Worm (Caenorhabditis elegans) whole organism, L4 larva: Measurements from ENCODE around the gene mks-3.

ENCODE experiments used
- egl-27 ChIP-seq: sonication (generic microtip); optimal IDR thresholded peaks from 3 replicates; lab custom pipeline; 2017; ENCODE audit warnings: missing biosample characterization, missing genetic modification reagents, missing genetic modification characterization
- hif-1 ChIP-seq, 2 experiments: sonication (generic microtip); optimal IDR thresholded peaks; 2 replicates each; lab custom pipeline; 2016 to 2017; ENCODE audit warnings: missing compliant biosample characterization in 2 of 2, missing genetic modification characterization in 2 of 2, missing genetic modification reagents in 2 of 2, missing genotype in 2 of 2, mild to moderate bottlenecking in 1 of 2
- hmg-1.1 ChIP-seq: fragments of 200-800 bp; sonication (Bioruptor generic); IDR thresholded peaks from 2 replicates; pipeline ENCODE4 v1.3.6; 2022; ENCODE audit warnings: missing genetic modification reagents, missing genetic modification characterization, missing compliant biosample characterization
- nhr-28 ChIP-seq: fragments of 150-350 bp; optimal IDR thresholded peaks from 2 replicates; lab custom pipeline; 2014; ENCODE audit warnings: missing biosample characterization, missing genetic modification characterization
- nhr-6 ChIP-seq: fragments of 150-350 bp; optimal IDR thresholded peaks from 2 replicates; lab custom pipeline; 2014; ENCODE audit warnings: missing biosample characterization, missing genetic modification characterization
- tra-1 ChIP-seq: fragments of 200-800 bp; sonication (Bioruptor generic); IDR thresholded peaks from 2 replicates; pipeline ENCODE4 v1.3.6; 2022; ENCODE audit warnings: missing genetic modification reagents, missing genetic modification characterization, missing compliant biosample characterization
- unc-62 ChIP-seq, 3 experiments: fragments of 150-350 bp in 1 of 3; sonication (generic microtip); optimal IDR thresholded peaks in 2 of 3; peaks in 1 of 3; 1 replicate in 1 of 3; 2 replicates in 2 of 3; lab custom pipeline; 2014 to 2017; ENCODE audit warnings: missing biosample characterization in 3 of 3, missing genetic modification characterization in 3 of 3, missing genetic modification reagents in 3 of 3, missing genotype in 1 of 3

ce11 chrII:7605306-7605705 lies 21.9 kb upstream of the mks-3 start, which contains the start of gene osm-8:
- TF ChIP-seq nhr-6 (tag; lab: Kevin White, UChicago): no peak
- TF ChIP-seq hmg-1.1 (GFP tag; lab: Robert Waterston, UW): no peak
- no peak for TF ChIP-seq unc-62 (GFP tag; optimal IDR thresholded peaks at IDR 0.05 in 1 of 2; lab: Kevin White, UChicago)
- no peak for TF ChIP-seq unc-62 (tag; optimal IDR thresholded peaks at IDR 0.05; lab: Kevin White, UChicago)
- no peak for TF ChIP-seq hif-1 (tag; optimal IDR thresholded peaks at IDR 0.05; lab: Kevin White, UChicago)
- no peak for TF ChIP-seq tra-1 (GFP tag; lab: Robert Waterston, UW)
- TF ChIP-seq nhr-28 (tag; lab: Kevin White, UChicago): no peak
- TF ChIP-seq egl-27: no peak
